Fruit fly (Drosophila melanogaster) whole organism, larva: ENCODE measurements around the gene eIF5B.

Source experiments
- noc ChIP-seq: fragments of 200-800 bp; sonication (Bioruptor generic); optimal IDR thresholded peaks from 3 replicates; lab custom pipeline; 2019; ENCODE audit warnings: missing biosample characterization, mild to moderate bottlenecking, missing genetic modification characterization, moderate library complexity

Gene eIF5B

DNA sequence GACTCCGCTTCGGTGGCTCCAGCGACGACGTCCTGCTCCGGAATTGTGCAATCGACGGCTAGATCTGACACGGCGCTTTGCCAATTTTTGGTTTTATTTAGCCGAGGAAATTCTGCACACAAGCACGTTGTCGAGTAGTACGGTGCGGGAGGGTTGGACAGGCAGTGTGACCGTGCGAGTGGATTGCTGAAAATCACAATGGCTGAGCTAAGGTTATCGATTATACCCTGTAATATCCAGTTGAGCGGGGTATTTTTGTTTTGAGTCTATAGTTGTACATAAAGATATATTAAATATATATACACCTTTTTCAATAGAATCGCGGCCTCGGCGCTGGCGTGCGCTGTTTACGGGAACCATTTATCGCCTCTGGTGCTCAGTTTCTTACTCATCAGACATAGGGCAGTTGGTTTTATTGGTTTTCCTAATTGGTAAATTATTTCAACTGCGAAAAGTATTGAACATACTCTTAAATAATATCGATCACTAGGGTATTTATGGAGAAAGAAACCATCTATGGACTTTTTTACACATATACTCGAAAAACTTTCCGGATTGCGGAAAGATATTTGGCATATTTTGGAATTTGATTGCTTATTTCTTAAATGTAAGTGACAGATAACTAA is at the start of gene eIF5B:
Gene eIF5B (minus strand): TSS at position 576 of the 626 bp plus-strand sequence.
- TF ChIP-seq noc (tag; lab: Kevin White, UChicago): peak; percentile 34

DNA sequence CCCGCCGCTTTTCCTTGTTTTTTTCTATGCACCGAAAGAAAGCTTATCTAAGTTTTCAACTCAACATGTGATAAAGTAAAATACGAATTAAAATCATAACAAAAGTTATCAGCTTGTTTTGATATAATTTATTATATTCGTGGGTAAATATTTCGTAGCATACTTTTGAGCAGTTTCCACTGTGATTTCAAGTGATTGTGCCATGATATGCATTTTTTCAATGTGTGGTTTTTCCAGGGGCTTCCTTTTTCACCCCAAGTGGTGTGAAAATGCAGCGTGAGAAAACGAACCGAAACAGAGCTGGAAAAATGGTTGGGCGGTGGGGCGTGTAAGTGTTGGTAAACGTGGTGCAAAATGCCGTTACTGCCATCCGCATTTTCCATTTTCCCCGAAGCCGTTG is 42.5 kb upstream of the eIF5B start:
- TF ChIP-seq noc (tag; lab: Kevin White, UChicago): no peak

DNA sequence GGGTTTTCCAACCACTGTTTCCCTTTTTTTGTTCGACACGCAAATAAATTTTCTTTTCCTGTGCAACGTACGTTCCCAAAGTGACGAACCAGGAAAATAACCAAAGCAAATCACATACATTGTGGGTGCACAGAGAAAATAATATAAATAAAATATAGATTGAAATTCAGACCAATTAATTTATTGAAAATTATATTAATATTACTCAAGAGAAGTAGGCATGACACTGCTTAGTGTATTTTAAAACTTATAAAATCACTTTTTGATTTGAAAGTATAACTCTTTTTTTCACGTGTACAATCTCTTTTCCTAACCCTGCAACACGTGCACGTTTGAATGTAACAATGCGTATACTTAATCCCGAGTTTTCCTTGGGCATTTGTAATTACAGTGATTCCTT is 35.8 kb upstream of the eIF5B start:
- no peak for TF ChIP-seq noc (tag; lab: Kevin White, UChicago)

DNA sequence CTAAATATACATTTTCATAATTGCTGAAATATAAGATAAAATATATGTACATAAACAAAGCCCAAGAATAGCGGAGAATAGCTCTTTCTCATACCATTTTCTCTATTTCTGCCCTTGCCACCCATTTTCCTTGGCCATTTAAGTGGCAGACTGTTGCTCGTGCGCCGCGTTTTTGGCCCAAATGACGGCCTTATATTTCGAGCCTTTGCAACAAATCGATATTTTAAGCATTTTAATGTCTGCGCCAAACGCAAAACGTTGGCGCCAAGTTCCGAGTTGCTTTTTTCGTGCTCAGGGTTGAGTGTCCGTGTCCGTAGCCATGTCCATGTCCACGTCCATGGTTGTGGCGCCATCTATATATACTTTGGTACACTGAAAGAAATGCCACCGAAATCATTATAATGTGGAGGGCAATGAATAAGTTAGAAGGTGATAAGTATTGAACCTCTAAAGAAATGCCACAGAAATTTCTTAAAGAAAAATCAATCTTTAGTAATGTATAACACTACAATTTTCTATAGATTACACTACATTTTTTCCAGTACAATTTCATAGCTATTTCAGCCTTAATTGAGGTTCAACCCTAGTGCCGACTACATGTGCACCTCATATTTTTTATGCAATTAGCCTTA is 31.5 kb upstream of the eIF5B start:
- no peak for TF ChIP-seq noc (tag; lab: Kevin White, UChicago)

DNA sequence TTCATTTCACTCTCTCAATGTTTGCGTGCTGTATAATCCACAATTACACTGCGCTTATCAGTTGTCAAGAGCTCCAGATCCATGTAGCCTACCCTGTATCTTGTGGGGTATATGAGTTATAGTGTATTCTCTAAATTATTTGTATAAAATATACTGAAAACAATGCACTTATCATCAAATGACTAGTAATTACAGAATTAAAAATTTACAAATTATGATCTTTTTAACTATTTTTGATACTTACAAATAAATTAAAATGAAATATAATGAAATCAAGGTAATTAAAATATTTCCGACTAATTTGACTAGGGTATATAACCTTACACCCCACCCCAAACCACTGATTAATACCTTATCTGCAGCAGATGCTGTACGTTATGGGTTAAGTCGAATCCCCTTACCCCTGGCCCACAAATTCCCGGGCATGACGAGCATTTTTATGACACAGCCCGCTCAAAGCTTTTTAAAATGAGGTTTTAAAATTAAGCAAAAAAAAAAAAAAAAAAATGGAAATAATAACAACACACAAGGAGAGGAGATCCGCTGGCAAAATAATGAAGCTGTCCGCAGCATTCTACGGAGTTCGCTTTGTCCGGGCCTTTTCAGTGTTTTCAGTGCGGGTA is 24.4 kb upstream of the eIF5B start:
- TF ChIP-seq noc (tag; lab: Kevin White, UChicago): peak; percentile 81

DNA sequence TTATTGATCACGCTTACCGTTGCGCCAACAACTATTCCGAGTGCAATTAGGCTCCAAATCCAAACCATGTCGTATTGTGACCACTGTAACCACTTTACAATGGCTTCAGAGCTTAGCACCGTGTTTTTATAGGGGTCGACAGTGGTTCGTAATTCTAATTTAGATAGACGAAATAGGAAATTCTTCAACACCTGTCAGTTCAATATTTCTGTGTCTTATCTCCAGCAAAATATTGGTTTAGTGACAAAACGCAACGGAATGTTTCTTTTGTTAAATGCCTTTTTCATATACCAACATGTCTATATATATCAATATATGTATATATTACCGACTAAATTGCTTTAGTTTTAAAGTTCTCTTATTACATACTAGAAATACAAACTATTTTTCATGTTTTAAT is 23.8 kb upstream of the eIF5B start, which contains the start of gene CG43074:
Gene CG43074 (minus strand): TSS at position 101 of the 400 bp plus-strand sequence.
- TF ChIP-seq noc (tag; lab: Kevin White, UChicago): no peak

DNA sequence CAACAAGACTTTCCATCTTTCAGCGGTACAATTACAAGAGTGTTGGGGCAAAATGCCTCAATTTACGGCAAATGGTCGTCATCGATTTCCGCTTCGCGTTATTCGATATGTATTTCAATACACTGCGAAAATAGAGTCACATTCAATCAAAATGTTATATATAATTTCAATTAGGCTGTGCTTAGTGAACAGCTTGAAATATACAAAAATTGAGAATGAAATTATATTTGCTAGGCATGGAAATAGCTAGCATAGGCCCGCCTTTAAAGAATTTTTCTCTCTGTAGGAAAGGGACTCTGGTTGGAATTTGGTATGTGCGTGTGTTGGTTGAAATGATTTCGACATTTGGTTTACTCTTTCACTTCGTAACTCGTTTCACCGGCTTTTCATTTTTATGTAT is 18.8 kb upstream of the eIF5B start:
- TF ChIP-seq noc (tag; lab: Kevin White, UChicago): no peak

DNA sequence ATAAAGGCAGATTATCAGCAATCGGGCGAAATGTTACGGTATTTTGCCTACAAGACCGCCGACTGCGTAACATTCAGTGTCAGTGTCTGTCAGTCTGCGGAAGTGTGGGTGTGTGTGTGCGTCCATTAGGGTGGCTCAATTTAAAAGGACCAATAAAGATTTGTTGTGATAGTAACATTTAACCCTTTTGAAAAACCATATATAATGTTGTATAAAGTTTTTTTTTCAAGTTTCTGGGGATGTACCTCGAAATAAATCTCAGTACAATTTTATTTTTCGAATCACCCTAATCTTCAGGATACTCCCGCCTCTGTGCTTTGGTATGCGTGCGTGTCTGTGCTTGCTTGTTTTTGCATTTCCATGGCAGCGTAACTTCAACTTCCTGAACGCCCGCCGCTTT is 12.0 kb upstream of the eIF5B start:
- no peak for TF ChIP-seq noc (tag; lab: Kevin White, UChicago)

DNA sequence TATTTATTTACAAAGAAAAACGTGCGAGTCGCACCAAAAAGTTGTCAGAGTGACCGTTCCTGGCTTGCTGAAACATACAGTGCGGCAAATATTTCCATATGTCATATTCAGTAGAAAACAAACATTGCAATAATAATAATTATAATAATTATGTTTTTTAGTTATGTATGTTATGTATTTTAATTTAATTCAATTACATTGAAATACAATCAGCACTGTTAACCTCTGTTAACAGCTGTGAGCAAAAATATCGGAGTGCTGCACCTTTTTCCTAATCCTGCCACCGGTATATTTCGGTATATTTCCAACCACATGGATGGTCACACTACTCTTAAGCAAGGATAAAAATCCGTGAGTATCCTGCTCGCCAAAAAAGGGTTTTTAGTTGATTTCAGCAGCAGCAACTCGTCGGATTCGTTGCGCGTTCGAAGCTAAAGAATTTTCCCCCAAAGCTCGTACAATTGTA is 11.3 kb upstream of the eIF5B start, which contains the start of the genes CG32267 and CG42324:
Gene CG32267 (minus strand): TSS at position 51 of the 466 bp plus-strand sequence.
Gene CG42324 (plus strand): TSS at position 385 of the 466 bp plus-strand sequence.
- no peak for TF ChIP-seq noc (tag; lab: Kevin White, UChicago)

DNA sequence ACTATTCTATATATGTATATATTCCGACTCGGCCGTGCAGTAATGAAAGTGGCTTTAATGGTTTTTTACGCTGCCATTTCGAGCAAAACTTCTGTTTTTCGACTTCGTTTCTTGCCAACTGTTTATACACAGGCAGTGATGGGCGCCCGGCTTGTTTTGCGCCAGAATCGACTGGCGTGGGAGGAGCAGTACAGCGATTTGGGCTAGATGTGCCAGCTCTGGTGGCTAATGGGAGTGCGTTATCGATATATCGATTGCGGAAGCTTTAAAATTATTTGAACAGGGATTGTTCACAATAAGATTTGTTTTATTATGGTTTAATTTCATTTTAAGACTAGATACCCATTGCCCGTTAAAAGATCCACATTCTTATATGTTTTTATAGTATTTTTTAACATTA is 10.4 kb upstream of the eIF5B start, which contains the start of gene CG14971:
Gene CG14971 (minus strand): TSS at position 136 of the 400 bp plus-strand sequence.
- TF ChIP-seq noc (tag; lab: Kevin White, UChicago): peak; percentile 44

DNA sequence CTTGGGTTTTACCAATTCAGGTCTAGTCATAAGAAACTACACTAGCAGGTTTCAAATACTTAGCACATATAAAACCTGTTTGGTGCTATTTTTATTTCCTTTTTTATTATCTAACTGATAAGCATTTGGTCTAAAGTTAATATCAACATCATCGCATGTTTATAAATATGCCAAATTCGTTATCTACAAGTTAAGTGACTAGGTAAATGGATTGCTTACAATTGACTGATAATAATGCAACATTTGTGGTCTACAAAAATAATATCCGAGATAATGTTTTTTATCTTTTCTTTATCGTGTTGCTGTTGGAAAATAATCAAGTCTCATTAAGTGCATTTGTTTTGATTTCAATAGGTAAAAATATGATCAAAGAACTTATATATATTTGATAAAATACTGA is 8.9 kb upstream of the eIF5B start:
- peak; percentile 17 for TF ChIP-seq noc (tag; lab: Kevin White, UChicago)

DNA sequence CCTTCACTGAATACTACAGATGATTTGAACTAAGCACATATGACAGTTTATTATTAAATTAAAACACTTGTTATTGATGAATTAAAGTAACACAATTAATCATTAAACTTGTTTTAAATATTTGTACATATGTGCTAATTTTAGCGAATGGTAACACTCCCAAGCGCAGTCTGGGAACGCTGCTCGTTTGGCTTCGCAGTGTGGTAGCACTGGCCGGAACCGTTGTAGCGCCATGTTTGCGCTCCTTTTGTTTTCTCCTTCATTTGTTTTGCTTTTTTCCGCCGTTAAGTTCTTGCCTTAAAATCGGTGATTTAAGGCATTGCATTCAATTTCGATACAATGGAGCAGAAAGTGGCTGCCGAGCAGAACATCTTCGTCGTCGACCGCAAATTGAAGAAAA is 5.4 kb upstream of the eIF5B start, which contains the start of gene CycJ:
Gene CycJ (plus strand): TSS at position 229 of the 400 bp plus-strand sequence.
- TF ChIP-seq noc (tag; lab: Kevin White, UChicago): no peak

DNA sequence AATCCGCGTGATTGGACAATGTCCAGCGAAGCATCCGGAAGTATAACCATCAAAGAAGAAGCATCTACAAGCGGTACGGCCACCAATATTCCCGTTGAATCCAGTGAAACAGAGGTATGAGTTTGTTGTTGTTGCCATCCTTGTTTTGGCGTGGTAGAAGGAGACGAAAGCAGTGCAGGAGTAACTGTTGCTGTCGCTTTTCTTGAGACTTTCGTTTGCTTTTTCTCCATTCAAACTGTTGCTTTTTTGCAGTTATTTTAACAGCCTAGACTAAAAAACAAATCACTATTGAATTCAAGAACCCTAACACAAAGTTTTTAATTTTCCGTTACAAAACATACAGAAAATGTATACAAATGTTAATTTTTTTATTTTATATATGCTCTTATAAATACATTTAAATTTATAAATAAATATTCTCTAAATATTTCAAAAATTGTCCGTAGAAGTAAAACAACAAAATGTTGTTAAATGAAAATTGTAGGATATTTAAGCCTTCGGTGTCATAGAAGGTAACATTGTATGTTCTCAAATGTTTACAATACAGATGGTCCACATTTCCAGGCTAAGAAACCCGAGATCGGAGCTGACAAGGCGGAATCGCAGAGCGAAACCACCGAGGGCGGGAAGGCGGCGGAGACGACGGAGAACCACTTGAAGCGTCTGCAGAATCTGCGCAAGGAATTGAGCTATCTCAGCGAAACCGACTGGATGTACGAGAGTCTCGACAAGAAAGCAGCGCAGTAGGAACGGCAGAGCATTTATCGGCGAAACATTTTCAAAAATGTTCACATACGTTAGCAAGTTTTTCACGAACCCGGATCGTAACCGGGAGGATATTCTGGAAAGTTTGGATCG is 1.0 kb upstream of the eIF5B start:
- no peak for TF ChIP-seq noc (tag; lab: Kevin White, UChicago)

DNA sequence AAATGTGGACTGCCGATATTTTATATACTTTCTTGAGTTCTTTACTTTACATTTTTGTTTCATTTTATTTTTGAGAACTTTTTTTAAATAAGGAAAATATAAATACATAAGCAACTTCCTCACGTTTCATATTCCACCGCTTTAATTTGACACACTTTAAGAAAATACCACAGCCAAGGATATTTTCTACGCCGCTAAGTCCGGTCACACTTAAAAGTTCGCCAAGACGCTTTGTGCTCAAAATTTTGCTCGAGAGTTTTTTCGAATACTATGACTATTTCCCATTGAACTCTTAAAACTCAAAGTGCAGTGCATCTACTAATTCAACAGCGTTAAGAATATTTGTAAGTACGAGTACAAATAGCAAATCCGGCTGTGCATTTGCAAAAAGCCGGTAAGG is 342 bp upstream of the eIF5B start, which contains the start of the genes CG46463 and armi:
Gene CG46463 (plus strand): TSS at position 197 of the 400 bp plus-strand sequence.
Gene armi (plus strand): TSS at position 199 of the 400 bp plus-strand sequence.
- no peak for TF ChIP-seq noc (tag; lab: Kevin White, UChicago)

DNA sequence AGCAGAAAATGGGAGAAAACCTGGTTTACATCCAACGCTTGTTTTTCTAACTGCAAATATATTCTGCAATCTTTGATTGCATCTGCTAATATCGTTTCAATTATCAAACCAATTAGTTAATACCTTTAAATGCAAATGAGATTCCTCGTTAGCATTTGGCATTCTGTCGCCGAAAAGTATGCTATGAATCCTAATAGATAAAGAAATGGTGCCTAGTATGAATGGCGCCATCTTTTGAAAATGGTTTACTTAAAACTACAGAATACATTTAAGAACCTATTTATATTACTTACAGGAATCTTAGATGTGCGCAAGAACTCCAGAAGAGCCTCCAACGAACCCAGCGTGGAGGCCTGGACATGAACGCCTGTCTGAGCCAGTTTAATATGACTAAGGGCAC is 3.9 kb downstream of the eIF5B start:
- no peak for TF ChIP-seq noc (tag; lab: Kevin White, UChicago)
